Worm (Caenorhabditis elegans): ENCODE results near the gene nhr-35.
A peak's percentile ranks its signal among the peaks of the same experiment; 100 is the strongest.

ce11 chrX:4532160-4532741 lies at the start of gene nhr-35:
- no peak for TF ChIP-seq hmbx-1 (tag; optimal IDR thresholded peaks at IDR 0.05)
- TF ChIP-seq ets-7 (tag; optimal IDR thresholded peaks at IDR 0.05): no peak
- peak; percentile 19 for TF ChIP-seq hmg-4 (GFP tag; optimal IDR thresholded peaks at IDR 0.05)
- TF ChIP-seq scrt-1 (GFP tag; IDR thresholded peaks at IDR 0.05): no peak
- no peak for TF ChIP-seq ama-1 (optimal IDR thresholded peaks at IDR 0.05)
- no peak for TF ChIP-seq flt-1 (GFP tag; IDR thresholded peaks at IDR 0.05)
- no peak for TF ChIP-seq hnd-1 (tag; optimal IDR thresholded peaks at IDR 0.05)

All from whole organism, early embryonic.